Worm (Caenorhabditis elegans): ENCODE data around the gene hyl-1.

- TF ChIP-seq pqm-1 (tag; optimal IDR thresholded peaks at IDR 0.05): no peak
- TF ChIP-seq nhr-11 (tag; optimal IDR thresholded peaks at IDR 0.05): no peak
- no peak for TF ChIP-seq unc-62 (GFP tag; optimal IDR thresholded peaks at IDR 0.05)
- no peak for TF ChIP-seq snu-23 (GFP tag; optimal IDR thresholded peaks at IDR 0.05)
- TF ChIP-seq fkh-10 (GFP tag; optimal IDR thresholded peaks at IDR 0.05): no peak
- TF ChIP-seq alr-1 (tag; optimal IDR thresholded peaks at IDR 0.05; ENCODE audit: borderline replicate concordance): no peak
- no peak for TF ChIP-seq snpc-4 (tag; optimal IDR thresholded peaks at IDR 0.05)
- no peak for TF ChIP-seq nhr-77 (tag; optimal IDR thresholded peaks at IDR 0.05)
- TF ChIP-seq ama-1 (optimal IDR thresholded peaks at IDR 0.05): no peak
These were observed at the start of gene hyl-1 for ce11 chrIV:8538659-8539173.
